Worm (Caenorhabditis elegans) whole organism, L4 larva: ENCODE results near the gene nhx-5.

ENCODE experiments used
- R02D3.7 ChIP-seq: fragments of 150-350 bp; sonication (generic microtip); optimal IDR thresholded peaks from 3 replicates; lab custom pipeline; 2014; ENCODE audit warnings: missing biosample characterization, missing genetic modification characterization
- egl-27 ChIP-seq: sonication (generic microtip); optimal IDR thresholded peaks from 3 replicates; lab custom pipeline; 2017; ENCODE audit warnings: missing biosample characterization, missing genetic modification reagents, missing genetic modification characterization
- jun-1 ChIP-seq: fragments of 150-350 bp; optimal IDR thresholded peaks from 2 replicates; lab custom pipeline; 2014; ENCODE audit warnings: missing biosample characterization, missing genetic modification reagents, missing genetic modification characterization
- nhr-42 ChIP-seq: fragments of 200-800 bp; sonication (Bioruptor generic); IDR thresholded peaks from 2 replicates; pipeline ENCODE4 v1.3.6; 2022; ENCODE audit warnings: missing genetic modification characterization, missing compliant biosample characterization
- nhr-48 ChIP-seq: sonication (generic microtip); optimal IDR thresholded peaks from 2 replicates; lab custom pipeline; 2016; ENCODE audit warnings: mild to moderate bottlenecking, missing genetic modification characterization, missing compliant biosample characterization
- spr-3 ChIP-seq: fragments of 200-800 bp; sonication (Bioruptor generic); optimal IDR thresholded peaks from 2 replicates; lab custom pipeline; 2018; ENCODE audit warnings: mild to moderate bottlenecking, missing genetic modification characterization, missing compliant biosample characterization

DNA sequence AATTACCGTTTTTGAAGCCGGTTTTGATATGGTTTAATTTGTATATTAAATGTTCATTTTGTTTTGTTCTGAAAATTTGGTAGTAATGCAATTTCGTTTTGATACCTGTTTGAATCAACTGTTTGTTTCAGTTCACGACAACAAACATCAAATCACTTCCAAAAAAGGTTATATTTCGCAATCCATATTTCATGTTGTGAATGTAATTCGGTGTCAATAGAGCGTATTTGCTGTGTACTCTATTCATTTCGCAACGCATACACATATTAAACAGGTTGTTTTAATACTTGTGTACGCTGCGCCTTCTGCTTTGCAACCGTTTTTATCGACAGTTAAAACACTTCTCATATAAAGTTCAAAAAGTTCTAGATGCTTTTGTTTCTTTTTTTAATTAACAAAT is 343 bp upstream of the nhx-5 start:
- no peak for TF ChIP-seq spr-3 (GFP tag; lab: Kevin White, UChicago)
- TF ChIP-seq R02D3.7 (tag; lab: Kevin White, UChicago) = no peak
- no peak for TF ChIP-seq nhr-48 (tag; lab: Kevin White, UChicago)
- TF ChIP-seq egl-27 = no peak
- no peak for TF ChIP-seq jun-1 (tag; lab: Kevin White, UChicago)
- TF ChIP-seq nhr-42 (GFP tag; lab: Robert Waterston, UW) = no peak
